Worm (Caenorhabditis elegans): ENCODE measurements around the gene F46B3.7.

Gene F46B3.7

ce11 chrV:20631255-20631654 is 12.7 kb upstream of the F46B3.7 start, which contains the start of gene F46B3.14:
F46B3.14 (minus strand) TSS chrV:20631355.
- TF ChIP-seq unc-62 (GFP tag; optimal IDR thresholded peaks at IDR 0.05), result no peak

DNA sequence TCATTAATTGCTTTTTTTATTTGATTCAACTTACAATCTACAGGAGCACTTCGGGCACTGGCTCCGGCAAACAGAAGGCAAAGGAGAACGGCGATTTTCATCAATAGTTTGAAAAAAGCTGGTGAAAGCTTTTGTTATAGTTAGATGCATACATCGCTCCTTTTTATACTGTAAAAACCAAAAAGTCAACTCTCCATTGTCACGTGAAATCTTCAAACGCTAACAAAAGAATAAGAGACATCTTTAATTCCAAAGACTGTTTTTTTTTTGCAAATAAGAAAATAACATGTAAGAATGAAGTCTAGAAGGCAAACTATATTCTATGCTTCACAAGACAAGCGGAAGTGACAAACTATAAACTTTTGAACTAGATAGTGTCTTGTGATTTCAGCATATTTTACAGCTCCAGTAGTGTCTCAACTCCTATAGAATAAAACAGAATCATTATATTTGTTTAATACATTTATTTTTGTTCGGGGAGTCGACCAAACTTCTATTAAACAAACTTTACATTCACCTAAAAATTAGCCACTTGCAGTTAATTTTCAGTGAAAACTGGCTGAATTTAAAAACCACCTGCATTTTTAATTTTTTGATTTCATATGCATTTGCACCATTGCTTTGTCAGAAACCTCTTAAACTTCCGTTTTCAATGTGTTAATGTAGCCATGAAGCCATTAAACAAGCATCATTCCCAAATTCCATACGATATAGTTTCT is 7.7 kb upstream of the F46B3.7 start, which contains the start of the genes F46B3.9 and srz-18:
TSS of gene F46B3.9 (minus strand) at position 101 of the 719 bp plus-strand sequence.
TSS of gene srz-18 (plus strand) at position 669 of the 719 bp plus-strand sequence.
- no peak for TF ChIP-seq unc-62 (GFP tag; optimal IDR thresholded peaks at IDR 0.05)

DNA sequence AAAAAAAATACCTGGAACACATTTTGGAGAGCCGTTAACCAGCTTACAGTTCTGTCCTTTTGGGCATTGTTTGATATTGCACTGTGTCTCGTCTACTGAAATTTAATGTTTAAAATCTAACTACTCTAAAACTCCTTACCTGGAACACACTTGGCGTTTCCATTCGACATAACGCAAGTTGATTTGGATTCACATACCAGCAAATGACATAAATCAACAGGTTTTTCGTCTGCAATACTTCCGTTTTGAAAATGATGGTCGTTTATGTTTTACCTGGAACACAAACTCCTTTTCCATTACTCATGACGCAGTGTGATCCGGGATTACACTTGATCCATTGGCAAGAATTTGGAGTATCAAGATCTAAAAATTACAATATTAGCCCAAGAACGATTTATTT is 6.7 kb upstream of the F46B3.7 start:
- no peak for TF ChIP-seq unc-62 (GFP tag; optimal IDR thresholded peaks at IDR 0.05)

DNA sequence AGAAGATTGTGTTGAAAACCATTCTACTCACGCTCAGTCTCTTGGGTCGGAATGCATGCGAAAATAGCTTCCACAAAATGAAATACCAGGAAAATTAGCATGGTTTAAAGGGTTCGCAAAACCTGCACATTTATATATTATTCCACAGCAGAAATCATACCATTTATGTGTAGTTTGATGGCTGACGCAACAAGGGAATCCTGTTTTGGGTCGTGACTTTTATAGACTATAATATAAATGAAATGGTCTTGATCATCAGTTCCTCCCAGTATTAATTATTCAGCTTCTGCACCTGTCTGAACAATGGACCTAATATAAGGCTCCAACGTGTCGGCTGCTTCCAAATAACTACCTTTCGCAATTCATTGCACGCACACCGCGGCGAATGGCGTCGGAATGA is 4.5 kb upstream of the F46B3.7 start, which contains the start of gene F46B3.8:
TSS of gene F46B3.8 (minus strand) at position 101 of the 400 bp plus-strand sequence.
- TF ChIP-seq unc-62 (GFP tag; optimal IDR thresholded peaks at IDR 0.05), result no peak

DNA sequence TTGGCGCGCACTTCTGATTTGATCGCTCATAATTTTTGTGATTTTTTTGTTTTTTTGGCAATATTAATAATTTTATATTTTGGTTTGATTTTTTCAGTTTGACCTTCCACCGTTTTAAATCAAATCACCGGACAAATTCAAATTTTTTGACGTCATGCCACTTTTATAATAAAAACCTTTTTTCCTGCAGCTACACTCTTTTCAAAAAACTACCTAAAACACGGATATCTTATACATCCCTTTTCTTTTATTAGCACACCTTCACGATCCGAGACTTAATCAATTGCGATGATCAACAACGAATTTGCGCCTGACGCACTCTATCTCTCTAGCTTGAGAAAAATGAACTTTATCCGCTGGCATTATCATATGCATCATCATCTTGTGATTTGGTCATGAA is 9.0 kb downstream of the F46B3.7 start, which contains the start of gene grd-2:
TSS of gene grd-2 (plus strand) at position 301 of the 400 bp plus-strand sequence.
- no peak for TF ChIP-seq unc-62 (GFP tag; optimal IDR thresholded peaks at IDR 0.05)

DNA sequence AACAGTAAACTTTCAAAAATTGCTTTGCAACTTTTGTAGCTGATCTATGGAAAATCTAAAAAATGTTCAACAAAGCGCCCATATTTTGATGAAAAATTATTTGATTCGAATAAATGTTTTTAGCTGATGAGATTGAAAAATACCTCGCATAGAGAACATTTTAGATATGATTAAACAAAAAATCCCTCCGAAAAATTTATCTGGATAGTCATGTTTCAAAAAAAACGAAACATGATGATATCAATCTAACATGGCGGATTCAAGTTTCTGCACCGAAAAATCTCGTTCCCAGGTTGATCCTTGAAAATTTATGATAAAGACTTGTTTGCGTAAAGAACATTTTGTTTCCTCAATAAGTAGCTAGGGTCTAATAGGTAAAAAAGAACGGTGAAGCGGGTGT is 9.8 kb downstream of the F46B3.7 start, which contains the start of gene ttr-12:
TSS of gene ttr-12 (minus strand) at position 101 of the 400 bp plus-strand sequence.
- no peak for TF ChIP-seq unc-62 (GFP tag; optimal IDR thresholded peaks at IDR 0.05)

DNA sequence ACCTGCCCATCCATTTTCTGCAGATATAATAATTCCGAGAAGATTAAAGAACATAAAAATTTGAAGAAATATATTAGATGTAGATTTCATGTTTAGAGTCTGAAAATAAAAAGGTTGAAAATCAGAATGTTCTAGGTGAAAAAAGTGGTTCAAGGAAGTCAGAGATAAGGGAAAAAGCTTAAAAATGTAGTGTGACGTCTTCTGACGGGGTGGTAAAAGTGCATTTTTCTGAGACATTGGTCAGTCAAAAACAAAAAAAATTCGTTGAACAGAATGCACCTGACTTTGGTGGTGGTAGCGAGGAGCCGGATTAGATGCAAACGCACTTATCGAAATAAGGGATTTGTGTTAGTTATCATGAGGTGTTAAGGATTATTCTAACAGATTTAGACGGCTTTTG is 11.9 kb downstream of the F46B3.7 start, which contains the start of gene F46B3.23:
TSS of gene F46B3.23 (minus strand) at position 101 of the 400 bp plus-strand sequence.
- no peak for TF ChIP-seq unc-62 (GFP tag; optimal IDR thresholded peaks at IDR 0.05)

ce11 chrV:20604606-20605155 is 13.9 kb downstream of the F46B3.7 start, which contains the start of gene ttr-57:
ttr-57 (plus strand) TSS chrV:20605105.
- TF ChIP-seq unc-62 (GFP tag; optimal IDR thresholded peaks at IDR 0.05), result no peak

DNA sequence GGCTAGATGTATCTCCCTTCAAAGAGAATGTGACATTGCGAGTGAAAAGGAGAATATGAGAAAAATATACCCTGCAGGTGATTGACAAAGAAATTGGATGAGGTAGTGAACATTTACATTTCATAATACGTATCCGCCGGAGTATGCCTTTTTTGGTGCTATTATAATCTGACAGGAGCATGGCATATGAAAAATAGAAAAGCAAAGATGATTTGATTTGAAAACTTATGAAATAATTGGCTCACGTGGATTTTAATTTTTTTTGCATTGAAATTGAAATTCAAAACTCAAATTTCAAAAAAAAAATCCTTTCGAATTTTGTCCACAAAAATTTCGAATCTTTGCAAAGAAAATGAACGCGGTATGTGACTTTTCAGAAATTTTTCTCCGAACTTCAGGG is 15.5 kb downstream of the F46B3.7 start, which contains the start of gene ttr-11:
TSS of gene ttr-11 (plus strand) at position 301 of the 400 bp plus-strand sequence.
- no peak for TF ChIP-seq unc-62 (GFP tag; optimal IDR thresholded peaks at IDR 0.05)

ce11 chrV:20600704-20601103 is 17.8 kb downstream of the F46B3.7 start:
- TF ChIP-seq unc-62 (GFP tag; optimal IDR thresholded peaks at IDR 0.05), result no peak

- no peak for TF ChIP-seq unc-62 (GFP tag; optimal IDR thresholded peaks at IDR 0.05)
Observed at ce11 chrV:20599795-20600194, 18.7 kb downstream of the F46B3.7 start, which contains the start of gene col-163. col-163 (plus strand) TSS chrV:20600095.

ce11 chrV:20597076-20597475 is 21.5 kb downstream of the F46B3.7 start, which contains the start of gene F46B3.1:
F46B3.1 (minus strand) TSS chrV:20597176.
- TF ChIP-seq unc-62 (GFP tag; optimal IDR thresholded peaks at IDR 0.05), result no peak

- TF ChIP-seq unc-62 (GFP tag; optimal IDR thresholded peaks at IDR 0.05), result no peak
Observed at ce11 chrV:20595653-20596052, 22.9 kb downstream of the F46B3.7 start, which contains the start of gene F26F2.11. F26F2.11 (minus strand) TSS chrV:20595753.

DNA sequence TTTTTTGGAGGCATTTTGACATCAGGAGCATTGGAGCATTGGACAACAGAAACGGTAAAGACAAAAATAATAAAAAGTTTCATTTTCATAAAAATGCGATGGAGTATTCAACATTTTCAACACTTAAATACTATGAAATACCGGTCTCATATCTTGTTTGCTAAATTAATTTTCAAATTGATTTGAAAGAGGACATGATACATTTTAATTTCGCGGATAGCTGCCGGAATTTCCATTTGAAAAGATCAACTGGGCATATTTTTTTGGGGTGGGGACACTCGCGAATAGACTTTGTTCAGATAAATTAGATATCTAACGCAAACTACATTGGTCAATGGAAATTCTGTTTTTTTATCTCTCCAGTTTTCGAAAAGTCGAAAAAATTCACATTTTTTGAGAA is 23.8 kb downstream of the F46B3.7 start, which contains the start of gene F26F2.10:
TSS of gene F26F2.10 (minus strand) at position 101 of the 400 bp plus-strand sequence.
- TF ChIP-seq unc-62 (GFP tag; optimal IDR thresholded peaks at IDR 0.05), result no peak

- no peak for TF ChIP-seq unc-62 (GFP tag; optimal IDR thresholded peaks at IDR 0.05)
Observed at ce11 chrV:20580511-20581040, 38.0 kb downstream of the F46B3.7 start, which contains the start of gene F26F2.7. F26F2.7 (plus strand) TSS chrV:20580990.

- no peak for TF ChIP-seq unc-62 (GFP tag; optimal IDR thresholded peaks at IDR 0.05)
Observed at ce11 chrV:20579534-20579933, 39.0 kb downstream of the F46B3.7 start, which contains the start of gene F26F2.8. F26F2.8 (plus strand) TSS chrV:20579546.

All from whole organism, dauer.